Fruit fly (Drosophila melanogaster): ENCODE data around the gene CG12702.

DNA sequence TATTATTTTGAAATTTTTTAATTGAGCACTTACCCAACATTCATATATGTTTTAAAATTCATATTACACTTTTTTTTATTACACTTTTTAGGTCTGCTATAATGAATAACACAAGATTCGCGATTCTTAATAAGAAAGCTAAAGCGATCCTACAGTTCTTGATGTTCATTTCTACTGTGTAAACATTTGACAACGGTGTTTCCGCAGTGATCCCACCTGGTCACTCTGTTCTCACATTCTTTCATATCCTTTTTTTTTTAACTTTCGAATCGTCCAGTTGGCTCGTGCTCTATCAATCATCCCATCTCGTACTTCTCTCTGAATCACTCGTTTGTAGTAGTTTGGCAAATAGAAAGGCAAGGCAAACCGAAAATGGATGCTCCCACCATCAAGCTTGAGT, 47.8 kb upstream of the CG12702 start, which contains the start of gene SkpD:
- TF ChIP-seq CG6854 (GFP tag; optimal IDR thresholded peaks at IDR 0.05) (no peak), Blimp-1 (GFP tag; optimal IDR thresholded peaks at IDR 0.05) (no peak), salr (GFP tag; optimal IDR thresholded peaks at IDR 0.05) (no peak), CG11902 (GFP tag; optimal IDR thresholded peaks at IDR 0.05) (no peak), CG3919 (GFP tag; optimal IDR thresholded peaks at IDR 0.05) (no peak), Ets96B (tag; optimal IDR thresholded peaks at IDR 0.05) (no peak), CG32006 (GFP tag; optimal IDR thresholded peaks at IDR 0.05) (no peak), OdsH (GFP tag; optimal IDR thresholded peaks at IDR 0.05) (no peak), Lpt (GFP tag; optimal IDR thresholded peaks at IDR 0.05) (no peak), pdm3 (GFP tag; optimal IDR thresholded peaks at IDR 0.05) (no peak), vri (GFP tag; optimal IDR thresholded peaks at IDR 0.05) (no peak), acj6 (GFP tag; optimal IDR thresholded peaks at IDR 0.05) (no peak)
